Fruit fly (Drosophila melanogaster) whole organism, adult: ENCODE data around the gene Twdlalpha.

Experiments
- CG5204 ChIP-seq: fragments of 200-800 bp; sonication (Bioruptor generic); optimal IDR thresholded peaks from 2 replicates; lab custom pipeline; 2016; ENCODE audit warnings: missing biosample characterization, missing genetic modification characterization
- Hr96 ChIP-seq: fragments of 200-800 bp; sonication (Bioruptor generic); optimal IDR thresholded peaks from 2 replicates; lab custom pipeline; 2016; ENCODE audit warnings: missing biosample characterization, missing genetic modification characterization
- Mnt ChIP-seq: fragments of 200-800 bp; sonication (Bioruptor generic); optimal IDR thresholded peaks from 2 replicates; lab custom pipeline; 2016; ENCODE audit warnings: missing biosample characterization, mild to moderate bottlenecking, missing genetic modification characterization

Twdlalpha gene

DNA sequence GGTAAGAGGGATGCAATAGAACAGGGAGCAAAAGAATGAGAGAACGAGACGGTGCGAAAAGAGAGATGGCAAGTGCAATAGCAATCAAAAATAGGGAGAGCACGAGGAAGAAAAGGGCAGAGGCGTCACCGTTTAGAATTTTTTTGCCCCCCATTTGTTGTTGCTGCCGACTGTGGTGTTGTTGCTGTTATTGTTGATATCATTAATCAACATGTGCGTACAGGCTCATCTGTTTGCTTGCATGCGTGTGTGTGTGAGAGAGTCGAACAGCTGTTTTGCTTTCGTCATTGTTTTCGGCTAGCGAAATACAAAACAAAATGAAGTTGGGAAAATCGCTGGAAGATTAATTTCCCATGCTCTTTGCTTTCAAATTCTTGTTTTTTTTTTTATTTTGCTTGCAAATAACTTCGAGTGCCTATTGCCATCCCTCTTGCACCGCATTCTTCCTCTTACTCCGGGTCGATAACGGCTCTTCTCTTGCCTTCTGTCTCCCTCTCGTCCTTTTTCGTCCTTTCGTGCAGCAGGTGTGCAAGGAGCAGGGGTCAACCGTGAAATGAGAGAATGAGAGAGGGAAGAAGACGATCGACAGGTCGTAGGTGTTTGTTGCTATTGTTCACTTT lies 50.6 kb downstream of the Twdlalpha start:
- TF ChIP-seq CG5204 (no peak), Hr96 (GFP tag; lab: Kevin White, UChicago) (no peak), Mnt (peak; percentile 69)
